Worm (Caenorhabditis elegans) whole organism, midembryonic: ENCODE data around the gene cct-2.

ENCODE experiments used
- T22C8.4 ChIP-seq: fragments of 200-800 bp; sonication (Bioruptor generic); IDR thresholded peaks from 2 replicates; pipeline ENCODE4 v1.3.6; 2022; ENCODE audit warnings: missing genetic modification characterization, missing compliant biosample characterization
- cog-1 ChIP-seq: sonication (generic microtip); optimal IDR thresholded peaks from 2 replicates; lab custom pipeline; 2016; ENCODE audit warnings: missing genetic modification characterization, missing compliant biosample characterization
- flt-1 ChIP-seq: fragments of 200-800 bp; sonication (Bioruptor generic); IDR thresholded peaks from 2 replicates; pipeline ENCODE4 v1.3.6; 2022; ENCODE audit warnings: missing genetic modification characterization, missing compliant biosample characterization
- klf-2 ChIP-seq: fragments of 200-800 bp; sonication (Bioruptor generic); conservative IDR thresholded peaks from 2 replicates; pipeline ENCODE4 v1.3.6; 2022; ENCODE audit warnings: missing genetic modification reagents, missing genetic modification characterization, missing compliant biosample characterization
- med-1 ChIP-seq: sonication (generic microtip); optimal IDR thresholded peaks from 2 replicates; lab custom pipeline; 2017; ENCODE audit warnings: missing genetic modification characterization, mild to moderate bottlenecking, missing compliant biosample characterization, antibody characterized with exemption, missing genetic modification reagents; ENCODE audit not compliant: insufficient read depth
- ref-1 ChIP-seq: fragments of 200-800 bp; sonication (Bioruptor generic); conservative IDR thresholded peaks from 2 replicates; pipeline ENCODE4 v1.3.6; 2022; ENCODE audit warnings: missing genetic modification reagents, missing genetic modification characterization, missing compliant biosample characterization
- tab-1 ChIP-seq: fragments of 200-800 bp; sonication (Bioruptor generic); IDR thresholded peaks from 2 replicates; pipeline ENCODE4 v1.3.6; 2022; ENCODE audit warnings: missing genetic modification characterization, missing compliant biosample characterization
- ztf-23 ChIP-seq: fragments of 200-800 bp; sonication (Bioruptor generic); IDR thresholded peaks from 2 replicates; pipeline ENCODE4 v1.3.6; 2022; ENCODE audit warnings: missing genetic modification reagents, missing genetic modification characterization, missing compliant biosample characterization
- ztf-29 ChIP-seq: fragments of 200-800 bp; sonication (Bioruptor generic); IDR thresholded peaks from 2 replicates; pipeline ENCODE4 v1.3.6; 2022; ENCODE audit warnings: missing genetic modification reagents, missing genetic modification characterization, missing compliant biosample characterization

The cct-2 gene

DNA sequence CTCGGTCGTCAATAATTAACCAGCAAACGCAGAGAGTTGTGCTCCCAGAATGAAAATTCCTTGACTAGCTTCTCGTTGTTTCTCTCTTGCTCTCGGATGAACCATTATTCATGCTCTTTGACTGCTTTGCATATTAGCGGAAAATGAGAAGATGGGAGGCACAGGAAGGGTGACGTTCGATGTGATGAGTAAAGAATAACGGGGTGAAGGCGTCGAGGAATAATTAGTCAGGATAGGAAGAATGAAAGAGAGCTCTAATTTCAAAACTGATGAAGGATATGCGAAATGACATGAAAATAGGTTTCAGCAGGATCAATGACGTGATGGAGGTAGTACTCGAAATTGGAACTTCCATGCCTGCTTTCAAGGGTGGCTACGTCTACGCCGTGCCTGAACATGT, 23.7 kb downstream of the cct-2 start:
- TF ChIP-seq ztf-29 (GFP tag; lab: Robert Waterston, UW) (no peak), ztf-23 (GFP tag; lab: Robert Waterston, UW) (no peak), tab-1 (no peak), flt-1 (GFP tag; lab: Robert Waterston, UW) (no peak), med-1 (GFP tag; lab: Kevin White, UChicago) (no peak), klf-2 (GFP tag; lab: Robert Waterston, UW) (no peak), cog-1 (no peak), ref-1 (no peak), T22C8.4 (no peak)

DNA sequence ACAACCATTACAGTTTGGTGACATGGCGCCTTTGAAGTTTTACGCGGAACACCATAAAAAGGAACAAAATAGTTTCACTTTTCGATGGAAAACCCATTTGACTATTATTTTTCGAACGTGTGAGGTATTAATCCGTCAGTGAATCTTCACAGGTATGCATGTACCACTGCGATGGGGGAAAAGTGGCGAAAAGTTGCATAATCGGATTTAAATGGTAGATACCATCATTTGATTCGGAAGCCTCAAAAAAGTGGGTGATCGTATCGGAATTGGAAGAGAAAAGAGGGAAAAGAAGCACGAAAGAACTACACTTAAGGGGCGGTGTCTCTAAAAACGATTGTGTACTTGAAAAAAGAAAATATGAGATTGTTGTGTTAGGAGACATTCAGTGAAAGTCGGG, 26.2 kb downstream of the cct-2 start:
- TF ChIP-seq tab-1 (no peak), cog-1 (no peak), ztf-23 (GFP tag; lab: Robert Waterston, UW) (no peak), T22C8.4 (no peak), flt-1 (GFP tag; lab: Robert Waterston, UW) (no peak), klf-2 (GFP tag; lab: Robert Waterston, UW) (no peak), ztf-29 (GFP tag; lab: Robert Waterston, UW) (no peak), ref-1 (no peak), med-1 (GFP tag; lab: Kevin White, UChicago) (no peak)

DNA sequence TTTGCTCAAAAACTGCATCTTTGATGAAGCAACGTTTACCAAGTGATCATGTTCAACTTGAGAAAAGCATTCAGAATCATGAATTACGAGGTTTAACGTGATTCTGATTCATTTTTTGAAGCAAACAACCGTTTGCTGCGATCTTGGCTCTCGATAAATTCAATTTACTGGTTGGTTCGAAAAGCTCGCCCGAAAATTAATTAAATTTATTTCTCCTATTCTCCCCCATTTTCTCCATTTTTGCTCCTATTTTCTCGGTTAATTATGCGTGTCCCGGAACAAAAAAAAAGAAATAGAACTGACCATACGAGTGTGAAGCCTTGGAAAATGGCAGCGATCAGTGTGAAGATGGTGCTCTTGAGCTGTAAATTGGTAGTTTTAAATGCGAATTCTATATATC, 29.4 kb downstream of the cct-2 start:
- TF ChIP-seq klf-2 (GFP tag; lab: Robert Waterston, UW) = no peak
- no peak for TF ChIP-seq ztf-23 (GFP tag; lab: Robert Waterston, UW)
- TF ChIP-seq cog-1 = no peak
- no peak for TF ChIP-seq ztf-29 (GFP tag; lab: Robert Waterston, UW)
- TF ChIP-seq ref-1 = no peak
- no peak for TF ChIP-seq tab-1
- TF ChIP-seq flt-1 (GFP tag; lab: Robert Waterston, UW) = no peak
- TF ChIP-seq med-1 (GFP tag; lab: Kevin White, UChicago) = no peak

DNA sequence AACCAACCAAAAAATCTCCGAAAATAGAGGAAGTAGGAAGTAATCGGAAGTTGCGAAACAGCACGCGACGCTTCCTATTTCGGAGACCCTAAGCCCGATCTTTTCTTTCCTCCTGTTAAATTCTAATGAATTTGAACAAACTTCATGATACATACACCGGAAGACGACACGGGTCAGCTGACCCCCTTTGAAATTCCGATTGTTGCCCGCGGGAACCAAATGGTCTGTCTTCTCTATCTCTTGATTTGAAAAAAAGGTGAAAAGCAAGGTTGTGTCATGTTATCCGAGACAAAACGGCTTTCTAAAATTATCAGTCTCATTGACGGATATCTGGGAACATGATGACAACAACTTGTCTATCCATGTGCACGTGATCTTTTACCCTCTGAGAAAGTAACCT, 31.5 kb downstream of the cct-2 start:
- TF ChIP-seq tab-1 (no peak), T22C8.4 (no peak), med-1 (GFP tag; lab: Kevin White, UChicago) (no peak), klf-2 (GFP tag; lab: Robert Waterston, UW) (no peak), cog-1 (no peak), ref-1 (no peak), flt-1 (GFP tag; lab: Robert Waterston, UW) (no peak), ztf-23 (GFP tag; lab: Robert Waterston, UW) (no peak), ztf-29 (GFP tag; lab: Robert Waterston, UW) (no peak)

DNA sequence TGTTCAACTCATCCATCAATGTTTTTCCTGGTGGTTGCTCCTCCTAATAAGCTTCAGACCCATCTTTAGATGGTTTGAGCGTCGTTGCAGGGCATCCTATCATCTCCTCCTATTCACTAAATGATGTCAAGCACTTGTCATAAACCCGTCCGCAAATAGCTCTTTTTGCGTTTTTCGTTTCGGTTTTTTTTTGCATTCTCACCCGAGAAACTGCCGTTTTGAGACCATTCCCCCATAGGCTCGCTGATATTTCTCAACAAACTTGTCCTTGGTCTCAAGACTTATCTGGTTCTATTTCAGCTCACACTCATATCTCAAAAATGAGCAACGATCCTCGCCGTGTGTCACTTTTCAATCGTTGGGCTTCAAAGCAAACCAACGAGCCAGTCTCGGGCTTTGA, 32.9 kb downstream of the cct-2 start, which contains the start of gene cal-2:
cal-2 (plus strand) TSS at position 301 of the 400 bp plus-strand sequence.
- no peak for TF ChIP-seq med-1 (GFP tag; lab: Kevin White, UChicago)
- no peak for TF ChIP-seq klf-2 (GFP tag; lab: Robert Waterston, UW)
- no peak for TF ChIP-seq cog-1
- TF ChIP-seq ztf-23 (GFP tag; lab: Robert Waterston, UW) = no peak
- no peak for TF ChIP-seq ref-1
- no peak for TF ChIP-seq T22C8.4
- TF ChIP-seq flt-1 (GFP tag; lab: Robert Waterston, UW) = no peak
- no peak for TF ChIP-seq tab-1
- TF ChIP-seq ztf-29 (GFP tag; lab: Robert Waterston, UW) = no peak

DNA sequence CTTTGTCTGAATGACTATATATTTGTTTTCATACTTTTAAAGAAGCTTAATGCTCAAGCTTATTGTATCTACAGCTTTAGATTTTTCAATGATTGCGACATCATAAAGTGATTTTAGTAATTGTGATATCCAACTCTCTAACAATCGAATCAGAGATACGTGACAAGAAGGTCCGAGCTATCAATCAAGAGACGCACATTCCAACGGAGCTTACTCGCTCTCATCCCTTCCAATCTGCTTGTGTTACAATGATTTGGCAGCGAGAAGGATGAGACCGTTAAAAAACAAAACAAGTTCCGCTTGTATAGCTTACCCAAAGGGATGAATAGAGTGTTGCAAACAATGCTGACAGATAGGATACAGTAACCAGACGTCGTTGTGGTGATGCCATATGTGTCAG, 33.9 kb downstream of the cct-2 start:
- no peak for TF ChIP-seq T22C8.4
- no peak for TF ChIP-seq tab-1
- TF ChIP-seq ztf-29 (GFP tag; lab: Robert Waterston, UW) = no peak

DNA sequence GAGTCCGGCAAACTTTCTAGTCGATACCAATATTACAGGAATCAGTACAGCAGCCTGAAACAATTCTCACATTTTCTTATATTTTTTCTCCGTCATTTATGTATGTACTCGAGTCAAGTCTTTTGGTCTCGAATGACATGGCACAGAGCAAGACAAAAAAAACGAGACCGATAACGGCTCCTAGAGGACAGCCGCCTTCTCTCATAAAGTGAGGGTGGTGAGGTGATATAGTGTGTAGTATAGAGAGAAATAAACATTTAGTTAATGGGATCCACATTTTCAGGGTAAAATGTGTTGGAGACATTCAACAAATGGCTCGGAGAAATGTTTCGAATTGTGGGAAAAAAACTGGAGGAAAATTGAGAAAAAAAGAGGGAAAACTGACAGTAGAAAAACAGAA, 34.7 kb downstream of the cct-2 start:
- no peak for TF ChIP-seq T22C8.4
- TF ChIP-seq tab-1 = no peak
- TF ChIP-seq med-1 (GFP tag; lab: Kevin White, UChicago) = no peak
- no peak for TF ChIP-seq flt-1 (GFP tag; lab: Robert Waterston, UW)
- no peak for TF ChIP-seq ztf-23 (GFP tag; lab: Robert Waterston, UW)
- no peak for TF ChIP-seq ztf-29 (GFP tag; lab: Robert Waterston, UW)
- no peak for TF ChIP-seq klf-2 (GFP tag; lab: Robert Waterston, UW)
- TF ChIP-seq ref-1 = no peak
- TF ChIP-seq cog-1 = no peak

DNA sequence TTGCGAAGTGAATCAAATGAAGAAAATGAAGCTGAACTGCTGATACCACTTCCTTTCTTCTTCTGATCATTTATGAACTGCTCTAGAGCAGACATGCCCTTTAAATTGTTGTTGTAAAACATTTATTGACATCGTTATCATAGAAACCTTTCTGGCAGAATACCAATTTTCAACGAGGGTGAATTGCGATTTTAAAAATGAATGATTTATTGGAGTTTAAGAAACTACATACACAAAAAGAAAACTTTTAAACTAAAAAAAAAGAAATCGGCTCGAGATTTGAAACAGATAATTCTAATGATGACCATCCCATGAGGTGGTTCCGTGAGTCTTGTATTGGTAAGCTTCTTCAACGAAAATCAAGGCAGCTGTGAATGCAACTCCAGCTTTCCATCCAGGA, 36.5 kb downstream of the cct-2 start, which contains the start of gene sftd-3:
sftd-3 (minus strand) TSS at position 101 of the 400 bp plus-strand sequence.
- TF ChIP-seq flt-1 (GFP tag; lab: Robert Waterston, UW) (no peak), ztf-29 (GFP tag; lab: Robert Waterston, UW) (no peak), T22C8.4 (no peak), tab-1 (no peak)

DNA sequence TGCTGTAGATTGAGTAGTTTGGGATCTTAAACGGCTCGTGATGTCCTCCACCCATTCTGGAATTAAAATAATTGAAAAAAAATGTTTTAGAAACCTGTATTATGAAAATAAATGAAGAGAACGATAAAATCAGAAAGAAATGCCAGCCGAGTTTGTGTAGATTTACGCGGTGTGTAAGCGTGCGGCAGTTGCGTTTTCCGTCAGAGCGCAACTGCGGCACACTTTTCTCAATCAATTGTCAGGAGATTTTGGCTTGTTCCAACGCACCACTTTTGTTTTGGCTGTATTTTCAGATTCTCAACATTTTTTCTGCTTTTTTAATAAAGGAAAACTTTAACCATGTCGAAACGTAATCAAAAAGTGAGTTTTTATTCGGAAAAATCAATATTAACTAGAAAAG, 37.3 kb downstream of the cct-2 start, which contains the start of the genes ndub-3 and C18E9.2:
ndub-3 (minus strand) TSS at position 56 of the 400 bp plus-strand sequence.
C18E9.2 (plus strand) TSS at position 172 of the 400 bp plus-strand sequence.
- TF ChIP-seq ztf-23 (GFP tag; lab: Robert Waterston, UW) (0 out of 2 replicates have a peak, but pooled peaks have one; percentile 48), T22C8.4 (no peak)

DNA sequence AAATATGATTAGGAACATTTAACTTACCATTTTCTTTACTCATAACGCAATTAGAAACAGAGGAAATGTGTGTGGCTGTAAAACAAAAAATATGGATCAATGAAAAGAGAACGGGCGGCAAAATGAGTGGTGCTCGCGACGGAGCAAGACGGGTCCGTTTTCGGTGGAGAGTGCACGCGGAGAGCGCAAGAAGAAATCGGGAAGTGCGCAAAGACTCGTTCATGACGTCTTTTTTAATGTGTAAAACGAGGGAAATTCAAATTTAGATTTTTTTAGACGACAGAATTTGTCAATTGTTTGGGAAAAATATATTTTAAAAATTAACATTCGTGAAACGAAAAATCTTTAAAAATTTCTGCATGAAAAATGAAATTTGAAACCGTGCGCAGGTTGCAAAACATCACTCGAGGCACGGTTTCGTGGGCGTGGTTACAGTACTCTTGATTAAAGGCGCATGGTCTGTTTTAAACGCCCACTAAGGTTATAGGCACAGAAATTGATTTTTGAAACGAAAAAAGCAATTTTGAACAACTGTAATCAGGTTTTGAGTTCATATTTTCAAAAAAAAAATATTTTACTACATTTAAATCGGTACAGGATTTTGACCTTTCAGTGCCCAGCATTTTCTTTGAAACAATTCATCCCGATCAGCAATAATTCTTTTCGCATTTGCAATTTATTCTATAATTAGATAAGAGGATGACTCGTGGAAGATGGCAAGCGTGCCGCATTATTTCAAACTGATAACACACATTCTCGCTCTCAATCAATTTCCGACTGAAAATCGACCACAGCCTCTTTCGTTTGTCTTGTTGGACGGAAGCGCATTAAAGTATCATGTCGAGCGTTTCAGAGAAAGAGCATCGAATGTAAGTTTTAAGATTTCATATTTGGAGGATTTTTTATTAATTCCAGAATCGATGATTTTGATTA, 42.0 kb downstream of the cct-2 start, which contains the start of the genes szy-20 and C18E9.5:
szy-20 (minus strand) TSS at position 83 of the 933 bp plus-strand sequence.
C18E9.5 (plus strand) TSS at position 730 of the 933 bp plus-strand sequence.
- TF ChIP-seq tab-1 (no peak), med-1 (GFP tag; lab: Kevin White, UChicago) (no peak), cog-1 (peak; percentile 40), ztf-23 (GFP tag; lab: Robert Waterston, UW) (no peak), flt-1 (GFP tag; lab: Robert Waterston, UW) (no peak)
